Fruit fly (Drosophila melanogaster): ENCODE measurements around the gene Phlpp.

Gene Phlpp

dm6 chr2L:19051534-19052100, 7.3 kb upstream of the Phlpp start, which contains the start of gene Rpn3 (continued):
- TF ChIP-seq CG4820 (GFP tag; optimal IDR thresholded peaks at IDR 0.05) (peak; percentile 73), CG13894 (tag; optimal IDR thresholded peaks at IDR 0.05) (peak; percentile 37), gfzf (GFP tag; optimal IDR thresholded peaks at IDR 0.05) (no peak), CG17829 (tag; optimal IDR thresholded peaks at IDR 0.05) (peak; percentile 88), CG14441 (GFP tag; IDR thresholded peaks at IDR 0.05) (peak; percentile 86), CG7928 (GFP tag; optimal IDR thresholded peaks at IDR 0.05) (no peak), Drgx (GFP tag; IDR thresholded peaks at IDR 0.05) (peak; percentile 73), Blimp-1 (GFP tag; optimal IDR thresholded peaks at IDR 0.05) (peak; percentile 85), CG10959 (GFP tag; IDR thresholded peaks at IDR 0.05) (peak; percentile 75), Adf1 (GFP tag; IDR thresholded peaks at IDR 0.05) (peak; percentile 59), CG10209 (GFP tag; optimal IDR thresholded peaks at IDR 0.05) (peak; percentile 85), pum (GFP tag; optimal IDR thresholded peaks at IDR 0.05) (peak; percentile 69), CG4707 (GFP tag; optimal IDR thresholded peaks at IDR 0.05) (no peak), ac (GFP tag; optimal IDR thresholded peaks at IDR 0.05) (no peak), wdn (GFP tag; IDR thresholded peaks at IDR 0.05) (peak; percentile 77), CG13123 (GFP tag; optimal IDR thresholded peaks at IDR 0.05) (peak; percentile 68), NK7.1 (GFP tag; optimal IDR thresholded peaks at IDR 0.05) (peak; percentile 63), Nf-YA (GFP tag; IDR thresholded peaks at IDR 0.05) (peak; percentile 78), ken (GFP tag; IDR thresholded peaks at IDR 0.05) (peak; percentile 76; the same call in 2 of the 3 replicates), cwo (GFP tag; optimal IDR thresholded peaks at IDR 0.05) (peak; percentile 71), gcm (GFP tag; optimal IDR thresholded peaks at IDR 0.05) (peak; percentile 68), Fer1 (GFP tag; optimal IDR thresholded peaks at IDR 0.05) (peak; percentile 75), Sox100B (GFP tag; optimal IDR thresholded peaks at IDR 0.05) (no peak), CG1603 (tag; optimal IDR thresholded peaks at IDR 0.05) (peak; percentile 77), CG7372 (GFP tag; IDR thresholded peaks at IDR 0.05) (peak; percentile 53; the same call in 1 of the 2 replicates), CG15479 (GFP tag; optimal IDR thresholded peaks at IDR 0.05) (no peak), CG7839 (tag; optimal IDR thresholded peaks at IDR 0.05) (peak; percentile 82), jigr1 (GFP tag; IDR thresholded peaks at IDR 0.05) (peak; percentile 51; the same call in 1 of the 3 replicates), vnd (GFP tag; IDR thresholded peaks at IDR 0.05; ENCODE audit: partially characterized antibody) (peak; percentile 72), CG6854 (GFP tag; optimal IDR thresholded peaks at IDR 0.05) (peak; percentile 33), ci (GFP tag; IDR thresholded peaks at IDR 0.05) (peak; percentile 89), CG12236 (GFP tag; optimal IDR thresholded peaks at IDR 0.05) (peak; percentile 41), CG6683 (GFP tag; optimal IDR thresholded peaks at IDR 0.05) (peak; percentile 27), Mes4 (GFP tag; optimal IDR thresholded peaks at IDR 0.05) (peak; percentile 78), Nf-YC (tag; optimal IDR thresholded peaks at IDR 0.05) (peak; percentile 67), ro (GFP tag; IDR thresholded peaks at IDR 0.05) (peak; percentile 69), ash1 (GFP tag; optimal IDR thresholded peaks at IDR 0.05) (no peak), ssp (GFP tag; IDR thresholded peaks at IDR 0.05) (peak; percentile 73), cg (GFP tag; optimal IDR thresholded peaks at IDR 0.05) (no peak), toy (GFP tag; IDR thresholded peaks at IDR 0.05) (0 out of 2 replicates have a peak, but pooled peaks have one; percentile 23), CG14860 (GFP tag; IDR thresholded peaks at IDR 0.05; ENCODE audit: partially characterized antibody) (peak; percentile 66; the same call in 2 of the 3 replicates), dysf (GFP tag; IDR thresholded peaks at IDR 0.05) (peak; percentile 84), sug (tag; optimal IDR thresholded peaks at IDR 0.05) (peak; percentile 66), grau (tag; optimal IDR thresholded peaks at IDR 0.05) (peak; percentile 84), CG11247 (GFP tag; IDR thresholded peaks at IDR 0.05) (peak; percentile 71), Sox102F (GFP tag; optimal IDR thresholded peaks at IDR 0.05) (peak; percentile 91), CG6791 (GFP tag; IDR thresholded peaks at IDR 0.05; ENCODE audit: partially characterized antibody) (peak; percentile 71), CG10565 (GFP tag; optimal IDR thresholded peaks at IDR 0.05) (no peak), Hmx (GFP tag; optimal IDR thresholded peaks at IDR 0.05) (no peak), Rx (GFP tag; IDR thresholded peaks at IDR 0.05) (peak; percentile 74)

Measured in whole organism, embryonic.